Fruit fly (Drosophila melanogaster): ENCODE measurements around the gene CG11342.

The CG11342 gene

DNA sequence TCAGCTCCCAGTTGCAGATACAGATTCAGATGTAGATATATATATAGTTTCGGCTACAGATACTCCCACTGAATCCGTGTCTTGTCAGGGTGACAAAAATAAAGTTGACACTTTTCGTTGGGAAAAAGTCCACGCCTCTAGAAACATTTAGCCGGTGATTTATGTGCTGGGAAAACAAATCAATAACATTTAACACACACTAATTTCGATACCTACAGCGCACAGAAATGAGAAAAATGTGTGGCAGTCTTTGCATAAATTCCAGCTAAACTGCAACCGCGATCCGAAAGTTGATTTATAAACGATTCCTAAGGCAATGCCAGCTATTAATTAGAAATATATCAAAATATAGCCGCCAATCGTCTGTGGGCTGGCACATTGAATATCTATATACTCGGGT lies 21.0 kb upstream of the CG11342 start:
- TF ChIP-seq CG12605 (GFP tag; IDR thresholded peaks at IDR 0.05) (no peak), CG34367 (tag; optimal IDR thresholded peaks at IDR 0.05) (no peak), rn (GFP tag; IDR thresholded peaks at IDR 0.05) (no peak), CG32121 (GFP tag; IDR thresholded peaks at IDR 0.05) (no peak), fd96Ca (GFP tag; IDR thresholded peaks at IDR 0.05) (no peak), CG8159 (tag; optimal IDR thresholded peaks at IDR 0.05) (no peak)

DNA sequence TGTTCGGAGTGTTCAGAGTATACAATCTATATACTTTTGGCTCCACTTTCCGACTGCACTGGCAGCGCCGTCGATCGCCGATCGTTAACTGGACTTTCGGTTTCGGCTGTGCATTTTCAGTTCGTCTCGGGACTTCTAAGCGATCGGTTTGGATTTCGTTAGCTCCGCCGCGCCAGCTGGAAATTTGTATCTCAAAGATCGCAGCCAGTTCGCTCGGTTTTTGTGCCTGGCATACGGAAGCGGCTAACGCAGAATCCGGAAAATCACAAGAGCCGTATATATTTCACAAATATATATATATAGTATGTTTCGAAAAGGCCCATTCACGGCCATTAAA lies 17.0 kb upstream of the CG11342 start, which contains the start of gene slow:
Gene slow, plus strand, starts transcription at position 117 of the 337 bp plus-strand sequence.
- TF ChIP-seq rn (GFP tag; IDR thresholded peaks at IDR 0.05) = no peak
- no peak for TF ChIP-seq EcR (GFP tag; optimal IDR thresholded peaks at IDR 0.05)
- no peak for TF ChIP-seq Snoo (tag; optimal IDR thresholded peaks at IDR 0.05)
- TF ChIP-seq CG17806 (tag; optimal IDR thresholded peaks at IDR 0.05) = no peak
- no peak for TF ChIP-seq Pif1B (GFP tag; optimal IDR thresholded peaks at IDR 0.05)
- TF ChIP-seq CG8301 (tag; optimal IDR thresholded peaks at IDR 0.05) = no peak
- 0 out of 3 replicates have a peak, but pooled peaks have one; percentile 45 for TF ChIP-seq fd96Ca (GFP tag; IDR thresholded peaks at IDR 0.05)
- no peak for TF ChIP-seq CG9948 (tag; optimal IDR thresholded peaks at IDR 0.05)
- TF ChIP-seq gl (tag; optimal IDR thresholded peaks at IDR 0.05) = no peak
- no peak for TF ChIP-seq CG34367 (tag; optimal IDR thresholded peaks at IDR 0.05)
- no peak for TF ChIP-seq D1 (tag; optimal IDR thresholded peaks at IDR 0.05)
- no peak for TF ChIP-seq CG10348 (GFP tag; IDR thresholded peaks at IDR 0.05)
- peak; percentile 62; the same call in 1 of the 2 replicates for TF ChIP-seq CG12605 (GFP tag; IDR thresholded peaks at IDR 0.05)
- peak; percentile 61; the same call in 1 of the 2 replicates for TF ChIP-seq CG32121 (GFP tag; IDR thresholded peaks at IDR 0.05)
- no peak for TF ChIP-seq CG14655 (GFP tag; optimal IDR thresholded peaks at IDR 0.05)
- peak; percentile 67 for TF ChIP-seq CG4496 (GFP tag; IDR thresholded peaks at IDR 0.05)
- peak; percentile 58 for TF ChIP-seq Ets98B (GFP tag; IDR thresholded peaks at IDR 0.05)
- no peak for TF ChIP-seq CG15710 (tag; optimal IDR thresholded peaks at IDR 0.05)

DNA sequence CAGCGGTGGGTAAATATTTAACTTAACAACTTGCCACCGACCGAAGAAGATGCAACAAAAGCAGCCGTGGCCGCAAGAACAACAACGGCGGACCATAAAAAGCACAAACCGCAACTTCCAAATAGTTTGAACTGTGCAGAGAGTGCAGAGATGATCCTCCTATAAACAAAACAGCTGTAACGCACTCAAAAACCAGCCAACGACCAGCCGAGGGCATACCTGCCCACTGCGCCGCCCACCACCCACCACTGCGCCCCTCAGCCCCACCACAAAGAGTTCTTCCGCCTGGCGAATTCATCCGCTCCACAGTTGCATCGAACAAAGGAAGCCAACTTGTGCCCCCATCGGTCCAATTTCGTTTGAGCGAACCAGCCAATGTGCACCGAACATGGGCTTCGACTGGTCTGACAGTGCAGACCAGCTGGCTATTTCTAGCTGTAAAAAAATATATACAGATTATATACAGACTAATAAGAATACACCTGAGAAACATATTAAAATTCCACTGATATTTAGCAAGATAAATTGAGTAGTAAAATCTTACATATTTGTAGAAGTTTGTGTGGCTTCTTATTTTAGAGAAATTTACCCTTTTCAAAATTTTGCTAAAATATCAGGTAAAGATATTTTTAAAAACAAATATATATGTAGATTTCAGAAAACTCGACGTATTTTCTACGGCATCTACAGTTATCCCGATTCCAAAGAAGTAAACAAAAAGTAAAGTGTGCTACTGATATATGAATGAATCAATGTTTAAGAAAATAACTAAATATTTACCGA lies 16.5 kb upstream of the CG11342 start:
- TF ChIP-seq EcR (GFP tag; optimal IDR thresholded peaks at IDR 0.05) (peak; percentile 62), CG8159 (tag; optimal IDR thresholded peaks at IDR 0.05) (peak; percentile 28), Pif1B (GFP tag; optimal IDR thresholded peaks at IDR 0.05) (no peak), rn (GFP tag; IDR thresholded peaks at IDR 0.05) (no peak), CG4496 (GFP tag; IDR thresholded peaks at IDR 0.05) (peak; percentile 51; the same call in 2 of the 3 replicates), CG17806 (tag; optimal IDR thresholded peaks at IDR 0.05) (no peak), Ets98B (GFP tag; IDR thresholded peaks at IDR 0.05) (peak; percentile 14; the same call in 1 of the 2 replicates), Pif1A (GFP tag; optimal IDR thresholded peaks at IDR 0.05) (no peak), CG13204 (GFP tag; optimal IDR thresholded peaks at IDR 0.05) (peak; percentile 82), CG15710 (tag; optimal IDR thresholded peaks at IDR 0.05) (no peak), CG14655 (GFP tag; optimal IDR thresholded peaks at IDR 0.05) (peak; percentile 26)

DNA sequence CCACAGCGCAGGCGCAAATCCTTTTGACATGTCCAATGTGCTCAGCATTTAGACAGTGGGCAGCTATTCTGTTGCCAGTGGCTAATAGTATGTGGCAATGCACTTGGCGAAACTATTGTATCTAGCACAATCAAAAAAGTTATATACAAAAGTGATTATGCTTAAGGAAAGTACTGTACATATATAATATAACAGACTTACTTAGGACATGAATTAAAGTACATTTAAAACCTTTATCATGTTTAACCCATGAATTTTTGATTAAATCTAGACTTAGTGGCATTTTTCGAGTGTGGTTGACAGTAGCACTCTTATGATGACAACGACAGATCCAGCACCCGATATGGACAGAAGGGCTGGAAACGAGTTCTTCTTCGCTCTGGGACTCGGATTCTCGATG lies 15.8 kb upstream of the CG11342 start:
- peak; percentile 95 for TF ChIP-seq CG8159 (tag; optimal IDR thresholded peaks at IDR 0.05)
- TF ChIP-seq Snoo (tag; optimal IDR thresholded peaks at IDR 0.05) = no peak
- no peak for TF ChIP-seq CG32121 (GFP tag; IDR thresholded peaks at IDR 0.05)
- TF ChIP-seq CG14655 (GFP tag; optimal IDR thresholded peaks at IDR 0.05) = peak; percentile 89
- peak; percentile 93 for TF ChIP-seq CG17806 (tag; optimal IDR thresholded peaks at IDR 0.05)
- peak; percentile 84 for TF ChIP-seq gl (tag; optimal IDR thresholded peaks at IDR 0.05)
- TF ChIP-seq CG9948 (tag; optimal IDR thresholded peaks at IDR 0.05) = peak; percentile 87
- no peak for TF ChIP-seq CG13204 (GFP tag; optimal IDR thresholded peaks at IDR 0.05)
- no peak for TF ChIP-seq fd96Ca (GFP tag; IDR thresholded peaks at IDR 0.05)
- TF ChIP-seq CG10348 (GFP tag; IDR thresholded peaks at IDR 0.05) = no peak
- TF ChIP-seq CG8301 (tag; optimal IDR thresholded peaks at IDR 0.05) = peak; percentile 75
- peak; percentile 66 for TF ChIP-seq CG4496 (GFP tag; IDR thresholded peaks at IDR 0.05)
- peak; percentile 68 for TF ChIP-seq D1 (tag; optimal IDR thresholded peaks at IDR 0.05)
- no peak for TF ChIP-seq EcR (GFP tag; optimal IDR thresholded peaks at IDR 0.05)
- TF ChIP-seq CG34367 (tag; optimal IDR thresholded peaks at IDR 0.05) = peak; percentile 83
- peak; percentile 37 for TF ChIP-seq Pif1B (GFP tag; optimal IDR thresholded peaks at IDR 0.05)
- no peak; the same call in 1 of the 2 replicates for TF ChIP-seq Ets98B (GFP tag; IDR thresholded peaks at IDR 0.05)
- TF ChIP-seq CG12605 (GFP tag; IDR thresholded peaks at IDR 0.05) = no peak
- TF ChIP-seq Pif1A (GFP tag; optimal IDR thresholded peaks at IDR 0.05) = peak; percentile 60
- TF ChIP-seq CG15710 (tag; optimal IDR thresholded peaks at IDR 0.05) = peak; percentile 84
- no peak for TF ChIP-seq rn (GFP tag; IDR thresholded peaks at IDR 0.05)

DNA sequence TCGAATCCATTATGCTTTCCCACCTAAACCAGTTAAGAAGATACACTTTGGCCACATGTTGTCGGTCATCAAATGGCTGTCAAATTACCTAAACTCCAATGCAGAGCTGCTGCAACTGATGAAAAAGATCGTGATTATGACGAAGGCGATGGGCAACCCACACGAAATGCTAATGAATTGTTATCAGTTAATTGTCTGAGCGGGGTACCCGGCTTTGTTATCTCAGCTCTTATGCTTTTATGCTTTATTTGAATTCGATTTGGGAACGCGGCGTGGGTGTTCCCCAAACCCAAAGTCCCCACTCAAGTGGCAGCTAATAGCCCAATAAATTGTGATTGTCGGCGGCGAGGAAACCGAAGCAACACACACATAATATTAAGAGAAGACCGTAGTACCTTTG lies 15.3 kb upstream of the CG11342 start:
- TF ChIP-seq rn (GFP tag; IDR thresholded peaks at IDR 0.05) (no peak), fd96Ca (GFP tag; IDR thresholded peaks at IDR 0.05) (0 out of 3 replicates have a peak, but pooled peaks have one; percentile 24)

DNA sequence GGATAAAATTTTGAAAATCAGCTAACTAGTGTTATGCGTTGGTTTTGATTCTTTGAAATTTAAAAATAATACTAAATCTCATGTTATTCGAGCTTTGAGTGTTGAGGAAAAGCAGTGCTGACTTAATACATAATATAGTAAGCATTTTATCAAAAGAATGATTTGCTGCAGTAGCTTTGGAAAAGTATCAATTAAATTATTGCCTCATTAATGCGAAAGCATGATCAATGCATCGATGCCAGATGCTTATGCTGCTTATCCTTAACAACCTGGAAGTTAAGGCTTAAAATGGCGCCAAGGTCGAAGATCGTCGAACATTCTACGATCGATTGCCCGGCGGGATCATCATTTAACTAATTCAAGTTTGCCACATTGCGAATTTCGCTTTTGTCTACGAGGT lies 14.3 kb upstream of the CG11342 start, which contains the start of gene CG32240:
Gene CG32240, minus strand, starts transcription at position 101 of the 400 bp plus-strand sequence.
- TF ChIP-seq CG8159 (tag; optimal IDR thresholded peaks at IDR 0.05) (no peak), D1 (tag; optimal IDR thresholded peaks at IDR 0.05) (no peak), CG15710 (tag; optimal IDR thresholded peaks at IDR 0.05) (no peak), rn (GFP tag; IDR thresholded peaks at IDR 0.05) (no peak)
